Worm (Caenorhabditis elegans) whole organism, L4 larva: ENCODE data around the gene rpl-29.

ENCODE experiments used
- F10B5.3 ChIP-seq: sonication (generic microtip); optimal IDR thresholded peaks from 2 replicates; lab custom pipeline; 2016; ENCODE audit warnings: mild to moderate bottlenecking, missing genetic modification characterization, missing compliant biosample characterization
- F37D6.2 ChIP-seq: sonication (generic microtip); optimal IDR thresholded peaks from 2 replicates; lab custom pipeline; 2016; ENCODE audit warnings: mild to moderate bottlenecking, missing genetic modification characterization, missing compliant biosample characterization
- F49E8.2 ChIP-seq: sonication (generic microtip); optimal IDR thresholded peaks from 2 replicates; lab custom pipeline; 2016; ENCODE audit warnings: missing compliant biosample characterization, mild to moderate bottlenecking, missing genetic modification characterization, borderline replicate concordance
- T26A8.4 ChIP-seq: fragments of 200-800 bp; sonication (Bioruptor generic); IDR thresholded peaks from 2 replicates; pipeline ENCODE4 v1.3.6; 2022; ENCODE audit warnings: missing genetic modification characterization, missing compliant biosample characterization
- Y48G9A.11 ChIP-seq: fragments of 200-800 bp; sonication (Bioruptor generic); IDR thresholded peaks from 2 replicates; pipeline ENCODE4 v1.3.6; 2022; ENCODE audit warnings: missing genetic modification reagents, missing genetic modification characterization, missing compliant biosample characterization
- Y5F2A.4 ChIP-seq: fragments of 200-800 bp; sonication (Bioruptor generic); optimal IDR thresholded peaks from 2 replicates; lab custom pipeline; 2018; ENCODE audit warnings: mild to moderate bottlenecking, missing genetic modification characterization, missing compliant biosample characterization
- aha-1 ChIP-seq: fragments of 150-350 bp; peaks from one replicate; lab custom pipeline; 2014; ENCODE audit warnings: missing biosample characterization, missing genetic modification characterization
- arid-1 ChIP-seq: fragments of 200-800 bp; sonication (Bioruptor generic); conservative IDR thresholded peaks from 2 replicates; pipeline ENCODE4 v1.3.6; 2022; ENCODE audit warnings: missing genetic modification reagents, missing genetic modification characterization, missing compliant biosample characterization
- attf-4 ChIP-seq: sonication (generic microtip); optimal IDR thresholded peaks from 3 replicates; lab custom pipeline; 2017; ENCODE audit warnings: missing biosample characterization, missing genetic modification characterization
- ceh-20 ChIP-seq: fragments of 200-800 bp; sonication (Bioruptor generic); IDR thresholded peaks from 2 replicates; pipeline ENCODE4 v1.3.6; 2022; ENCODE audit warnings: missing genetic modification reagents, missing genetic modification characterization, missing compliant biosample characterization
- ceh-28 ChIP-seq: fragments of 150-350 bp; optimal IDR thresholded peaks from 2 replicates; lab custom pipeline; 2014; ENCODE audit warnings: missing biosample characterization, missing genetic modification reagents, missing genetic modification characterization
- ceh-82 ChIP-seq: sonication (generic microtip); optimal IDR thresholded peaks from 2 replicates; lab custom pipeline; 2017; ENCODE audit warnings: missing biosample characterization, missing genetic modification characterization
- ctbp-1 ChIP-seq: fragments of 200-800 bp; sonication (Bioruptor generic); IDR thresholded peaks from 2 replicates; pipeline ENCODE4 v1.3.6; 2022; ENCODE audit warnings: missing genetic modification reagents, missing genetic modification characterization, missing compliant biosample characterization
- dmd-9 ChIP-seq: fragments of 200-800 bp; sonication (Bioruptor generic); IDR thresholded peaks from 2 replicates; pipeline ENCODE4 v1.3.6; 2022; ENCODE audit warnings: missing genetic modification reagents, missing genetic modification characterization, missing compliant biosample characterization
- dpl-1 ChIP-seq: fragments of 150-350 bp; optimal IDR thresholded peaks from 2 replicates; lab custom pipeline; 2014; ENCODE audit warnings: missing biosample characterization, missing genetic modification reagents, missing genetic modification characterization
- duxl-1 ChIP-seq: sonication (generic microtip); optimal IDR thresholded peaks from 2 replicates; lab custom pipeline; 2016; ENCODE audit warnings: mild to moderate bottlenecking, missing genetic modification characterization, moderate library complexity, missing compliant biosample characterization; ENCODE audit not compliant: poor library complexity
- egl-43 ChIP-seq: fragments of 200-800 bp; sonication (Bioruptor generic); IDR thresholded peaks from 2 replicates; pipeline ENCODE4 v1.3.6; 2022; ENCODE audit warnings: missing genetic modification reagents, missing genetic modification characterization, missing compliant biosample characterization
- fkh-10 ChIP-seq: fragments of 150-350 bp; optimal IDR thresholded peaks from 2 replicates; lab custom pipeline; 2014; ENCODE audit warnings: missing biosample characterization, missing genetic modification reagents, missing genetic modification characterization
- hif-1 ChIP-seq, 2 experiments: sonication (generic microtip); optimal IDR thresholded peaks; 2 replicates each; lab custom pipeline; 2016 to 2017; ENCODE audit warnings: missing compliant biosample characterization in 2 of 2, missing genetic modification characterization in 2 of 2, missing genetic modification reagents in 2 of 2, missing genotype in 2 of 2, mild to moderate bottlenecking in 1 of 2
- hlh-11 ChIP-seq: fragments of 200-800 bp; sonication (Bioruptor generic); optimal IDR thresholded peaks from 2 replicates; lab custom pipeline; 2018; ENCODE audit warnings: mild to moderate bottlenecking, missing genetic modification characterization, missing compliant biosample characterization
- hlh-30 ChIP-seq: sonication (generic microtip); optimal IDR thresholded peaks from 2 replicates; lab custom pipeline; 2017; ENCODE audit warnings: antibody characterized with exemption, mild to moderate bottlenecking, missing genetic modification characterization, missing compliant biosample characterization; ENCODE audit not compliant: insufficient read depth
- hmg-1.1 ChIP-seq: fragments of 200-800 bp; sonication (Bioruptor generic); IDR thresholded peaks from 2 replicates; pipeline ENCODE4 v1.3.6; 2022; ENCODE audit warnings: missing genetic modification reagents, missing genetic modification characterization, missing compliant biosample characterization
- jun-1 ChIP-seq: fragments of 150-350 bp; optimal IDR thresholded peaks from 2 replicates; lab custom pipeline; 2014; ENCODE audit warnings: missing biosample characterization, missing genetic modification reagents, missing genetic modification characterization
- lin-1 ChIP-seq: fragments of 200-800 bp; sonication (Bioruptor generic); IDR thresholded peaks from 2 replicates; pipeline ENCODE4 v1.3.6; 2022; ENCODE audit warnings: missing genetic modification reagents, missing genetic modification characterization, missing compliant biosample characterization
- lin-29 ChIP-seq: fragments of 200-800 bp; sonication (Bioruptor generic); IDR thresholded peaks from 2 replicates; pipeline ENCODE4 v1.3.6; 2022; ENCODE audit warnings: missing genetic modification reagents, missing genetic modification characterization, missing compliant biosample characterization
- lin-38 ChIP-seq: fragments of 200-800 bp; sonication (Bioruptor generic); IDR thresholded peaks from 2 replicates; pipeline ENCODE4 v1.3.6; 2022; ENCODE audit warnings: missing genetic modification reagents, missing genetic modification characterization, missing compliant biosample characterization
- lsy-2 ChIP-seq, 2 experiments: fragments of 150-350 bp in 1 of 2; sonication (generic microtip) in 1 of 2; optimal IDR thresholded peaks; 2 replicates each; lab custom pipeline; 2014 to 2017; ENCODE audit warnings: missing biosample characterization in 2 of 2, missing genetic modification characterization in 2 of 2
- mdl-1 ChIP-seq, 2 experiments: fragments of 150-350 bp in 1 of 2; sonication (generic microtip) in 1 of 2; optimal IDR thresholded peaks; 2 replicates each; lab custom pipeline; 2014 to 2017; ENCODE audit warnings: missing biosample characterization in 2 of 2, missing genetic modification characterization in 2 of 2
- mdt-29 ChIP-seq: fragments of 200-800 bp; sonication (Bioruptor generic); IDR thresholded peaks from 2 replicates; pipeline ENCODE4 v1.3.6; 2022; ENCODE audit warnings: missing genetic modification reagents, missing genetic modification characterization, missing compliant biosample characterization
- mes-2 ChIP-seq: sonication (generic microtip); optimal IDR thresholded peaks from 2 replicates; lab custom pipeline; 2016; ENCODE audit warnings: missing genotype, mild to moderate bottlenecking, missing genetic modification characterization, missing compliant biosample characterization; ENCODE audit not compliant: poor library complexity, severe bottlenecking
- mxl-3 ChIP-seq: fragments of 200-800 bp; sonication (Bioruptor generic); optimal IDR thresholded peaks from 2 replicates; lab custom pipeline; 2018; ENCODE audit warnings: mild to moderate bottlenecking, missing genetic modification characterization, missing compliant biosample characterization
- nhr-102 ChIP-seq: sonication (generic microtip); optimal IDR thresholded peaks from 2 replicates; lab custom pipeline; 2016; ENCODE audit warnings: mild to moderate bottlenecking, missing genetic modification characterization, moderate library complexity, missing compliant biosample characterization
- nhr-11 ChIP-seq: fragments of 150-350 bp; optimal IDR thresholded peaks from 2 replicates; lab custom pipeline; 2014; ENCODE audit warnings: missing biosample characterization, missing genetic modification characterization
- nhr-237 ChIP-seq: sonication (generic microtip); optimal IDR thresholded peaks from 2 replicates; lab custom pipeline; 2017; ENCODE audit warnings: missing biosample characterization, missing genetic modification characterization
- nhr-28 ChIP-seq: fragments of 150-350 bp; optimal IDR thresholded peaks from 2 replicates; lab custom pipeline; 2014; ENCODE audit warnings: missing biosample characterization, missing genetic modification characterization
- nhr-41 ChIP-seq: fragments of 200-800 bp; sonication (Bioruptor generic); IDR thresholded peaks from 2 replicates; pipeline ENCODE4 v1.3.6; 2022; ENCODE audit warnings: missing genetic modification reagents, missing genetic modification characterization, missing compliant biosample characterization
- nhr-42 ChIP-seq: fragments of 200-800 bp; sonication (Bioruptor generic); IDR thresholded peaks from 2 replicates; pipeline ENCODE4 v1.3.6; 2022; ENCODE audit warnings: missing genetic modification characterization, missing compliant biosample characterization
- nhr-6 ChIP-seq: fragments of 150-350 bp; optimal IDR thresholded peaks from 2 replicates; lab custom pipeline; 2014; ENCODE audit warnings: missing biosample characterization, missing genetic modification characterization
- nhr-77 ChIP-seq: fragments of 150-350 bp; optimal IDR thresholded peaks from 2 replicates; lab custom pipeline; 2014; ENCODE audit warnings: missing biosample characterization, missing genetic modification characterization
- pha-4 ChIP-seq, 2 experiments: fragments of 150-350 bp in 1 of 2; fragments of 200-800 bp in 1 of 2; sonication (Bioruptor generic) in 1 of 2; IDR thresholded peaks in 1 of 2; optimal IDR thresholded peaks in 1 of 2; 2 replicates each; pipeline versions ENCODE4 v1.3.6 to Lab custom; 2014 to 2022; ENCODE audit warnings: missing genetic modification characterization in 2 of 2, missing genetic modification reagents in 2 of 2, missing biosample characterization in 1 of 2, missing compliant biosample characterization in 1 of 2
- rbr-2 ChIP-seq: sonication (generic microtip); optimal IDR thresholded peaks from 2 replicates; lab custom pipeline; 2016; ENCODE audit warnings: missing genotype, missing genetic modification characterization, missing compliant biosample characterization
- saeg-2 ChIP-seq: fragments of 200-800 bp; sonication (Bioruptor generic); IDR thresholded peaks from 2 replicates; pipeline ENCODE4 v1.3.6; 2022; ENCODE audit warnings: missing genetic modification reagents, missing genetic modification characterization, missing compliant biosample characterization
- snpc-1.2 ChIP-seq: fragments of 200-800 bp; sonication (Bioruptor generic); IDR thresholded peaks from 2 replicates; pipeline ENCODE4 v1.3.6; 2022; ENCODE audit warnings: missing genetic modification reagents, missing genetic modification characterization, missing compliant biosample characterization
- snpc-4 ChIP-seq: fragments of 150-350 bp; optimal IDR thresholded peaks from 2 replicates; lab custom pipeline; 2014; ENCODE audit warnings: missing biosample characterization, missing genetic modification characterization
- tra-1 ChIP-seq: fragments of 200-800 bp; sonication (Bioruptor generic); IDR thresholded peaks from 2 replicates; pipeline ENCODE4 v1.3.6; 2022; ENCODE audit warnings: missing genetic modification reagents, missing genetic modification characterization, missing compliant biosample characterization
- unc-130 ChIP-seq: sonication (generic microtip); optimal IDR thresholded peaks from 2 replicates; lab custom pipeline; 2016; ENCODE audit warnings: missing genetic modification reagents, missing genetic modification characterization, missing compliant biosample characterization
- vab-7 ChIP-seq: fragments of 200-800 bp; sonication (Bioruptor generic); IDR thresholded peaks from 2 replicates; pipeline ENCODE4 v1.3.6; 2022; ENCODE audit warnings: missing genetic modification reagents, missing genetic modification characterization, missing compliant biosample characterization
- zfp-3 ChIP-seq: fragments of 200-800 bp; sonication (Bioruptor generic); conservative IDR thresholded peaks from 2 replicates; pipeline ENCODE4 v1.3.6; 2022; ENCODE audit warnings: missing genetic modification reagents, missing genetic modification characterization, missing compliant biosample characterization
- ztf-7 ChIP-seq: fragments of 150-350 bp; optimal IDR thresholded peaks from 2 replicates; lab custom pipeline; 2014; ENCODE audit warnings: missing biosample characterization, missing genetic modification characterization

Gene rpl-29

DNA sequence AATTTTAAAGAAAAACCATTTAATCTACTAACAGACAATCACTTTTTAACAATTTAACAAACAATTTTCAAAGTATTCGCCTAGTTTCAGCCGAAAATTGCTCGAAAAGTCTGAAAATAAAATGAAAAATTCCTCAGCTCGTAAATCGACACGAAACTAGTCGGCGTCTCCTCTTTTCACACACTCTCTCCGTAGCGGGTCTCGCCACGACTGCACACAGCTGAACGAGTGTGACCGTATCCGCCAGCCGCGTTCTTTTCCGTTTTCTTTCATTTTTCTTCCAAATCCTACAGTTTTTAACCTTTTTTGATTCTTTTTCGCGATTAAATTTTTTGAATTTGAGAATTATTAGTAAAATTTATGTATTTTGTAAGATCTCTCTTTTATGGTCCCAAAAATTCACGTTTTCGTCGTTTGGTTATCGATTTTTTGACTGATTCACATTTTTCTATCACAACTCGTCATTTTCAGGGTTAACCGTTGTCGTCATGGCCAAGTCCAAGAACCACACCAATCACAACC, at the start of gene rpl-29:
Gene rpl-29, plus strand, starts transcription at position 472 of the 522 bp plus-strand sequence.
- TF ChIP-seq ztf-7 (peak; percentile 90), dmd-9 (GFP tag; lab: Robert Waterston, UW) (peak; percentile 56; the same call in 1 of the 2 replicates), jun-1 (tag; lab: Kevin White, UChicago) (no peak), T26A8.4 (GFP tag; lab: Robert Waterston, UW) (peak; percentile 78), hlh-11 (tag; lab: Kevin White, UChicago) (peak; percentile 84), aha-1 (tag; lab: Kevin White, UChicago) (peak; percentile 91), nhr-237 (no peak), ceh-28 (tag; lab: Kevin White, UChicago) (no peak), lin-29 (peak; percentile 45; the same call in 1 of the 2 replicates), F10B5.3 (tag; lab: Kevin White, UChicago) (peak; percentile 27), pha-4 (GFP tag; IDR thresholded peaks at IDR 0.05; lab: Robert Waterston, UW) (peak; percentile 65; the same call in 1 of the 2 replicates), pha-4 (tag; optimal IDR thresholded peaks at IDR 0.05; lab: Kevin White, UChicago) (no peak), fkh-10 (GFP tag; lab: Kevin White, UChicago) (peak; percentile 72), saeg-2 (GFP tag; lab: Robert Waterston, UW) (no peak), lin-38 (GFP tag; lab: Robert Waterston, UW) (peak; percentile 69), attf-4 (no peak), nhr-28 (peak; percentile 64), nhr-102 (peak; percentile 57), snpc-1.2 (GFP tag; lab: Robert Waterston, UW) (peak; percentile 98), ctbp-1 (0 out of 2 replicates have a peak, but pooled peaks have one; percentile 24), egl-43 (GFP tag; lab: Robert Waterston, UW) (no peak), nhr-42 (0 out of 2 replicates have a peak, but pooled peaks have one; percentile 64), dpl-1 (GFP tag; lab: Kevin White, UChicago) (peak; percentile 80), mxl-3 (no peak), nhr-41 (GFP tag; lab: Robert Waterston, UW) (no peak), unc-130 (peak; percentile 64), arid-1 (GFP tag; lab: Robert Waterston, UW) (peak; percentile 76), nhr-6 (peak; percentile 28), ceh-20 (GFP tag; lab: Robert Waterston, UW) (0 out of 2 replicates have a peak, but pooled peaks have one; percentile 43), Y5F2A.4 (GFP tag; lab: Kevin White, UChicago) (no peak), tra-1 (GFP tag; lab: Robert Waterston, UW) (no peak), rbr-2 (peak; percentile 70), vab-7 (0 out of 2 replicates have a peak, but pooled peaks have one; percentile 28), duxl-1 (peak; percentile 68), nhr-11 (peak; percentile 79), zfp-3 (GFP tag; lab: Robert Waterston, UW) (0 out of 2 replicates have a peak, but pooled peaks have one; percentile 67), F49E8.2 (peak; percentile 73), hmg-1.1 (GFP tag; lab: Robert Waterston, UW) (peak; percentile 82), nhr-77 (tag; lab: Kevin White, UChicago) (peak; percentile 50), hif-1 (tag; optimal IDR thresholded peaks at IDR 0.05; lab: Kevin White, UChicago) (peak in 1 of 2 experiments; percentile 70), hlh-30 (peak; percentile 90), lsy-2 (tag; optimal IDR thresholded peaks at IDR 0.05; lab: Kevin White, UChicago) (peak; percentile 96 to 99), Y48G9A.11 (peak; percentile 42), lin-1 (GFP tag; lab: Robert Waterston, UW) (peak; percentile 63; the same call in 1 of the 2 replicates), mdl-1 (tag; optimal IDR thresholded peaks at IDR 0.05; lab: Kevin White, UChicago) (peak in 1 of 2 experiments; percentile 34), ceh-82 (no peak), mes-2 (peak; percentile 89), mdt-29 (GFP tag; lab: Robert Waterston, UW) (peak; percentile 88), F37D6.2 (tag; lab: Kevin White, UChicago) (peak; percentile 22), snpc-4 (tag; lab: Kevin White, UChicago) (no peak)
